Worm (Caenorhabditis elegans): ENCODE results near the gene Y38H8A.1.
A peak's percentile ranks its signal among the peaks of the same experiment; 100 is the strongest.
"Not testable (repeated sequence)": the region's sequence is repeated elsewhere in the genome, so short reads cannot be mapped to it uniquely, and the experiment has no call there.

Y38H8A.1 gene

ce11 chrIV:13492271-13492670 lies 9.7 kb downstream of the Y38H8A.1 start, which contains the start of gene Y45F10A.7:
TSS of gene Y45F10A.7 (plus strand) at chrIV:13492571.
- TF ChIP-seq T07F8.4 (tag; optimal IDR thresholded peaks at IDR 0.05) = no peak
- TF ChIP-seq C17E4.6 (GFP tag; IDR thresholded peaks at IDR 0.05) = no peak
- TF ChIP-seq tlf-1 (GFP tag; optimal IDR thresholded peaks at IDR 0.05) = no peak
- TF ChIP-seq ceh-40 (GFP tag; IDR thresholded peaks at IDR 0.05) = no peak
- TF ChIP-seq aptf-3 (GFP tag; IDR thresholded peaks at IDR 0.05) = no peak

- TF ChIP-seq egl-44 (GFP tag; IDR thresholded peaks at IDR 0.05) = no peak
- no peak for TF ChIP-seq F52B5.7 (tag; optimal IDR thresholded peaks at IDR 0.05)
- no peak for TF ChIP-seq dox-1 (GFP tag; IDR thresholded peaks at IDR 0.05)
- TF ChIP-seq attf-6 (GFP tag; IDR thresholded peaks at IDR 0.05) = no peak
- TF ChIP-seq mes-4 (tag; optimal IDR thresholded peaks at IDR 0.05) = no peak
- TF ChIP-seq Y56A3A.18 (GFP tag; IDR thresholded peaks at IDR 0.05) = no peak
- TF ChIP-seq tlf-1 (GFP tag; optimal IDR thresholded peaks at IDR 0.05) = no peak
- no peak for TF ChIP-seq ets-4 (GFP tag; optimal IDR thresholded peaks at IDR 0.05)
- TF ChIP-seq xnd-1 (tag; optimal IDR thresholded peaks at IDR 0.05) = no peak
- TF ChIP-seq attf-3 (GFP tag; conservative IDR thresholded peaks at IDR 0.05) = no peak
- no peak for TF ChIP-seq athp-1 (tag; optimal IDR thresholded peaks at IDR 0.05)
- TF ChIP-seq lir-1 (GFP tag; conservative IDR thresholded peaks at IDR 0.05) = no peak
- TF ChIP-seq bed-2 (GFP tag; IDR thresholded peaks at IDR 0.05) = no peak
- TF ChIP-seq aptf-2 (GFP tag; conservative IDR thresholded peaks at IDR 0.05) = no peak
- no peak for TF ChIP-seq lin-40 (tag; optimal IDR thresholded peaks at IDR 0.05)
- TF ChIP-seq let-526 (GFP tag; IDR thresholded peaks at IDR 0.05) = no peak
- TF ChIP-seq let-607 (tag; optimal IDR thresholded peaks at IDR 0.05) = no peak
- TF ChIP-seq somi-1 (GFP tag; optimal IDR thresholded peaks at IDR 0.05) = no peak
- TF ChIP-seq sdz-38 (tag; optimal IDR thresholded peaks at IDR 0.05) = no peak
- no peak for TF ChIP-seq ztf-25 (GFP tag; IDR thresholded peaks at IDR 0.05)
These were observed 11.2 kb downstream of the Y38H8A.1 start for ce11 chrIV:13493719-13494118.

- TF ChIP-seq nhr-90 (tag; optimal IDR thresholded peaks at IDR 0.05) = no peak
- TF ChIP-seq let-607 (tag; optimal IDR thresholded peaks at IDR 0.05) = no peak
- TF ChIP-seq ztf-22 (GFP tag; optimal IDR thresholded peaks at IDR 0.05) = no peak
- no peak for TF ChIP-seq K12H6.12 (tag; optimal IDR thresholded peaks at IDR 0.05)
- TF ChIP-seq unc-62 (GFP tag; optimal IDR thresholded peaks at IDR 0.05) = no peak
- TF ChIP-seq dpl-1 (GFP tag; optimal IDR thresholded peaks at IDR 0.05) = no peak
- TF ChIP-seq tbp1 (GFP tag; optimal IDR thresholded peaks at IDR 0.05) = no peak
- TF ChIP-seq repo-1 (tag; optimal IDR thresholded peaks at IDR 0.05) = no peak
- TF ChIP-seq ama-1 (optimal IDR thresholded peaks at IDR 0.05) = no peak
- TF ChIP-seq ama-1 (GFP tag; optimal IDR thresholded peaks at IDR 0.05) = no peak
- TF ChIP-seq F52B5.7 (tag; optimal IDR thresholded peaks at IDR 0.05) = no peak
- TF ChIP-seq Y79H2A.3 (GFP tag; conservative IDR thresholded peaks at IDR 0.05) = no peak
These were observed 20.3 kb downstream of the Y38H8A.1 start, which contains the start of gene tbc-9 for ce11 chrIV:13502806-13503363. TSS of gene tbc-9 (minus strand) at chrIV:13502856.

ce11 chrIV:13503365-13504015 lies 20.9 kb downstream of the Y38H8A.1 start:
- TF ChIP-seq ceh-91 (GFP tag; IDR thresholded peaks at IDR 0.05) = peak; percentile 48; the same call in 1 of the 2 replicates
- 0 out of 2 replicates have a peak, but pooled peaks have one; percentile 12 for TF ChIP-seq ekl-4 (GFP tag; IDR thresholded peaks at IDR 0.05)
- 0 out of 2 replicates have a peak, but pooled peaks have one; percentile 29 for TF ChIP-seq attf-3 (GFP tag; conservative IDR thresholded peaks at IDR 0.05)
- TF ChIP-seq ceh-100 (GFP tag; IDR thresholded peaks at IDR 0.05) = peak; percentile 80
- TF ChIP-seq dpl-1 (GFP tag; optimal IDR thresholded peaks at IDR 0.05) = peak; percentile 16
- TF ChIP-seq attf-6 (GFP tag; IDR thresholded peaks at IDR 0.05) = peak; percentile 37
- peak; percentile 5; the same call in 1 of the 2 replicates for TF ChIP-seq ztf-28 (GFP tag; IDR thresholded peaks at IDR 0.05)
- not testable (repeated sequence) for TF ChIP-seq snpc-4 (GFP tag; optimal IDR thresholded peaks at IDR 0.05)
- TF ChIP-seq snpc-4 (tag; optimal IDR thresholded peaks at IDR 0.05) = peak in 2 of 4 experiments; percentile 45 to 48
- peak; percentile 54 for TF ChIP-seq D2030.7 (GFP tag; IDR thresholded peaks at IDR 0.05)
- TF ChIP-seq mcd-1 (GFP tag; IDR thresholded peaks at IDR 0.05) = peak; percentile 54
- TF ChIP-seq lsl-1 (GFP tag; optimal IDR thresholded peaks at IDR 0.05) = peak; percentile 70
- 0 out of 2 replicates have a peak, but pooled peaks have one; percentile 4 for TF ChIP-seq Y53F4B.3 (GFP tag; IDR thresholded peaks at IDR 0.05)
